Worm (Caenorhabditis elegans) whole organism, L1 larva: ENCODE results near the gene spp-12.

Experiments used
- C16A3.4 ChIP-seq: fragments of 150-350 bp; optimal IDR thresholded peaks from 2 replicates; lab custom pipeline; 2014; ENCODE audit warnings: missing biosample characterization, missing genetic modification characterization
- alr-1 ChIP-seq: fragments of 200-800 bp; sonication (Bioruptor generic); optimal IDR thresholded peaks from 2 replicates; lab custom pipeline; 2018; ENCODE audit warnings: borderline replicate concordance, mild to moderate bottlenecking, missing genetic modification characterization, missing compliant biosample characterization
- blmp-1 ChIP-seq: fragments of 150-350 bp; optimal IDR thresholded peaks from 2 replicates; lab custom pipeline; 2014; ENCODE audit warnings: missing biosample characterization, missing genetic modification characterization
- ces-1 ChIP-seq: fragments of 150-350 bp; optimal IDR thresholded peaks from 2 replicates; lab custom pipeline; 2014; ENCODE audit warnings: missing biosample characterization, missing genetic modification reagents, missing genetic modification characterization
- dpl-1 ChIP-seq, 3 experiments: fragments of 150-350 bp in 2 of 3; sonication (generic microtip) in 1 of 3; optimal IDR thresholded peaks; 2 replicates each; lab custom pipeline; 2014 to 2017; ENCODE audit warnings: missing biosample characterization in 3 of 3, missing genetic modification characterization in 3 of 3, missing genetic modification reagents in 3 of 3
- efl-1 ChIP-seq, 4 experiments: fragments of 150-350 bp; optimal IDR thresholded peaks in 3 of 4; peaks in 1 of 4; 1 replicate in 1 of 4; 2 replicates in 3 of 4; lab custom pipeline; 2014; ENCODE audit warnings: missing biosample characterization in 2 of 4, missing genetic modification characterization in 2 of 4, missing genetic modification reagents in 2 of 4
- egl-13 ChIP-seq: sonication (generic microtip); optimal IDR thresholded peaks from 2 replicates; lab custom pipeline; 2016; ENCODE audit warnings: missing genotype, missing genetic modification reagents, missing genetic modification characterization, missing compliant biosample characterization
- elt-2 ChIP-seq: sonication (generic microtip); optimal IDR thresholded peaks from 2 replicates; lab custom pipeline; 2016; ENCODE audit warnings: missing genetic modification characterization, mild to moderate bottlenecking, inconsistent platforms, missing compliant biosample characterization, missing genetic modification reagents
- fkh-8 ChIP-seq: sonication (generic microtip); optimal IDR thresholded peaks from 2 replicates; lab custom pipeline; 2016; ENCODE audit warnings: mild to moderate bottlenecking, missing genetic modification characterization, missing compliant biosample characterization
- grh-1 ChIP-seq: fragments of 200-800 bp; sonication (Bioruptor generic); IDR thresholded peaks from 2 replicates; pipeline ENCODE4 v1.3.6; 2022; ENCODE audit warnings: missing genetic modification reagents, missing genetic modification characterization, missing compliant biosample characterization
- irx-1 ChIP-seq: sonication (generic microtip); optimal IDR thresholded peaks from 2 replicates; lab custom pipeline; 2016; ENCODE audit warnings: missing genetic modification characterization, missing compliant biosample characterization
- isw-1 ChIP-seq: fragments of 200-800 bp; sonication (Bioruptor generic); IDR thresholded peaks from 2 replicates; pipeline ENCODE4 v1.3.6; 2022; ENCODE audit warnings: missing genetic modification characterization, missing compliant biosample characterization
- jun-1 ChIP-seq: fragments of 150-350 bp; optimal IDR thresholded peaks from 2 replicates; lab custom pipeline; 2014; ENCODE audit warnings: missing biosample characterization, missing genetic modification reagents, missing genetic modification characterization
- lin-14 ChIP-seq: fragments of 200-800 bp; sonication (Bioruptor generic); optimal IDR thresholded peaks from 2 replicates; lab custom pipeline; 2018; ENCODE audit warnings: mild to moderate bottlenecking, missing genetic modification characterization, moderate library complexity, missing compliant biosample characterization
- lin-35 ChIP-seq, 2 experiments: fragments of 150-350 bp; optimal IDR thresholded peaks; 2 replicates each; lab custom pipeline; 2014; ENCODE audit warnings: missing biosample characterization in 2 of 2, missing genetic modification characterization in 2 of 2, missing genetic modification reagents in 2 of 2
- lin-39 ChIP-seq: fragments of 150-350 bp; optimal IDR thresholded peaks from 2 replicates; lab custom pipeline; 2014; ENCODE audit warnings: missing biosample characterization, missing genetic modification reagents, missing genetic modification characterization
- mef-2 ChIP-seq: fragments of 150-350 bp; optimal IDR thresholded peaks from 2 replicates; lab custom pipeline; 2014; ENCODE audit warnings: missing biosample characterization, missing genetic modification characterization
- mep-1 ChIP-seq: fragments of 150-350 bp; optimal IDR thresholded peaks from 2 replicates; lab custom pipeline; 2014; ENCODE audit warnings: missing biosample characterization, missing genetic modification characterization
- nhr-28 ChIP-seq: fragments of 150-350 bp; optimal IDR thresholded peaks from 2 replicates; lab custom pipeline; 2014; ENCODE audit warnings: missing biosample characterization, missing genetic modification characterization
- nhr-47 ChIP-seq: sonication (generic microtip); optimal IDR thresholded peaks from 2 replicates; lab custom pipeline; 2016; ENCODE audit warnings: mild to moderate bottlenecking, missing genetic modification characterization, moderate library complexity, missing compliant biosample characterization
- nhr-77 ChIP-seq: fragments of 150-350 bp; optimal IDR thresholded peaks from 2 replicates; lab custom pipeline; 2014; ENCODE audit warnings: missing biosample characterization, missing genetic modification characterization
- nhr-85 ChIP-seq: sonication (generic microtip); peaks from one replicate; lab custom pipeline; 2016; ENCODE audit warnings: missing genetic modification characterization, inconsistent platforms, missing compliant biosample characterization
- nhr-90 ChIP-seq: sonication (generic microtip); optimal IDR thresholded peaks from 2 replicates; lab custom pipeline; 2016; ENCODE audit warnings: mild to moderate bottlenecking, missing genetic modification characterization, missing compliant biosample characterization; ENCODE audit not compliant: poor library complexity
- pqm-1 ChIP-seq: sonication (generic microtip); optimal IDR thresholded peaks from 3 replicates; lab custom pipeline; 2017; ENCODE audit warnings: missing biosample characterization, missing genetic modification characterization
- rnt-1 ChIP-seq: sonication (generic microtip); optimal IDR thresholded peaks from 2 replicates; lab custom pipeline; 2016; ENCODE audit warnings: mild to moderate bottlenecking, missing genetic modification characterization, moderate library complexity, missing compliant biosample characterization
- skn-1 ChIP-seq: fragments of 150-350 bp; optimal IDR thresholded peaks from 2 replicates; lab custom pipeline; 2014; ENCODE audit warnings: missing biosample characterization, missing genetic modification characterization
- snu-23 ChIP-seq: sonication (generic microtip); optimal IDR thresholded peaks from 2 replicates; lab custom pipeline; 2016; ENCODE audit warnings: missing genetic modification characterization, missing compliant biosample characterization
- sptf-1 ChIP-seq: fragments of 150-350 bp; optimal IDR thresholded peaks from 2 replicates; lab custom pipeline; 2014; ENCODE audit warnings: missing biosample characterization, missing genetic modification characterization
- sup-37 ChIP-seq: fragments of 200-800 bp; sonication (Bioruptor generic); optimal IDR thresholded peaks from 2 replicates; lab custom pipeline; 2018; ENCODE audit warnings: mild to moderate bottlenecking, missing genetic modification characterization, missing compliant biosample characterization
- swsn-7 ChIP-seq: sonication (generic microtip); optimal IDR thresholded peaks from 2 replicates; lab custom pipeline; 2016; ENCODE audit warnings: missing genetic modification characterization, missing compliant biosample characterization
- tlp-1 ChIP-seq: fragments of 150-350 bp; optimal IDR thresholded peaks from 2 replicates; lab custom pipeline; 2014; ENCODE audit warnings: missing biosample characterization, missing genetic modification characterization
- unc-98 ChIP-seq: fragments of 200-800 bp; sonication (Bioruptor generic); IDR thresholded peaks from 2 replicates; pipeline ENCODE4 v1.3.6; 2022; ENCODE audit warnings: missing genetic modification characterization, missing compliant biosample characterization
- vab-15 ChIP-seq: sonication (generic microtip); optimal IDR thresholded peaks from 2 replicates; lab custom pipeline; 2017; ENCODE audit warnings: missing genotype, mild to moderate bottlenecking, missing genetic modification characterization, missing compliant biosample characterization
- xbp-1 ChIP-seq: sonication (generic microtip); optimal IDR thresholded peaks from 2 replicates; lab custom pipeline; 2016; ENCODE audit warnings: missing genetic modification characterization, missing compliant biosample characterization
- zag-1 ChIP-seq: fragments of 150-350 bp; optimal IDR thresholded peaks from 2 replicates; lab custom pipeline; 2014; ENCODE audit warnings: missing biosample characterization, missing genetic modification characterization
- zip-4 ChIP-seq: fragments of 200-800 bp; sonication (Bioruptor generic); optimal IDR thresholded peaks from 2 replicates; lab custom pipeline; 2018; ENCODE audit warnings: mild to moderate bottlenecking, missing genetic modification characterization, moderate library complexity, missing compliant biosample characterization
- ztf-4 ChIP-seq: fragments of 150-350 bp; optimal IDR thresholded peaks from 2 replicates; lab custom pipeline; 2014; ENCODE audit warnings: missing biosample characterization, missing genetic modification characterization

spp-12 gene

DNA sequence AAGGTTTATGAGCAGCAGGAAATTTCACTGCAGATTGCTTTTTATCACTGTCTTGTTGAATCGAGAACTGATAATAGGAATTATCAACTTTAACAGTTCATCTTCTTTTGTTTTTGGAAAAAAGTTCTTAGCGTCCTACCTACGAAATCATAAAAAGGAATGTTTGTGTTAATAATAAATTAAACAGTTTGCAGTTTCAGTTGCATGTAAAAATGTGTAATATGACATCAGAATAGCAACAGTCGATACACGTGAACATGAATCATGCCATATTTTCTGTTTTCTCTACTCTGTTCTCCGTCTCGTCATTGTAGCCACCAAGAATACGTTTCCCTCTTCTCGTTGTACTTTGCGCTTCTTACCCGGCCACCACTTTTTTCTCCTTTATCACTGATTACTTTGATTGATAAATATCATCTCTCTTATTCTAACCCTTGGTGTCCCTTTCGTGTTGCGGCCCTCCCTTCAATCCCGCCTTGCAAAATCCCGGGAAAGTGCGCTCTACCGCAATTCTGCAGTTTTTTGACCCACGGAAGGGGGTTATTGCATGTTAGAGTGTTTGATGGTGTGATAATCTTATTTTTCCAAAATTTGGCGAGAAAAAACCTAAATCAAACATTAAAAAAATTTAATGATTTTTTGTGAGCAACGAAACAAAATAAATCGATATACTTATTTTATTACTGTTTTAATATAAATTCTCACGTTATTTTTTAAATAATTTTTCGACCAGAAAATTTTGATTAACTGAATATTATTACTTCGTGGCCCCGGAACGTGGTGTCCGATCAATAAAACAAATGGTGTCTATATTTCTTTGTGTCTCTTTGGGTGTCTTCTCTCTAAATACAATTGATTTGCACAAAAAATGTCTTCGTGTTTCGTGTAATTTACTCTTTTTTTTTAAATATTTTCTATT is 3.1 kb downstream of the spp-12 start, which contains the start of gene sptl-3 (continued):
- peak; percentile 65 for TF ChIP-seq snu-23 (GFP tag; lab: Kevin White, UChicago)
- TF ChIP-seq skn-1 (tag; lab: Kevin White, UChicago) = peak; percentile 48
- TF ChIP-seq tlp-1 (tag; lab: Kevin White, UChicago) = no peak
- TF ChIP-seq mef-2 (tag; lab: Kevin White, UChicago) = no peak
- no peak for TF ChIP-seq isw-1 (GFP tag; lab: Robert Waterston, UW)
- peak; percentile 77 for TF ChIP-seq nhr-85 (tag; lab: Kevin White, UChicago)
- TF ChIP-seq nhr-47 (tag; lab: Kevin White, UChicago) = no peak
- TF ChIP-seq swsn-7 (tag; lab: Kevin White, UChicago) = no peak
- no peak for TF ChIP-seq alr-1 (tag; lab: Kevin White, UChicago)
- no peak for TF ChIP-seq zag-1
- no peak for TF ChIP-seq zip-4 (GFP tag; lab: Kevin White, UChicago)
- TF ChIP-seq nhr-28 (tag; lab: Kevin White, UChicago) = no peak
- TF ChIP-seq lin-14 (GFP tag; lab: Kevin White, UChicago) = peak; percentile 69
- no peak for TF ChIP-seq ces-1 (GFP tag; lab: Kevin White, UChicago)
- no peak for TF ChIP-seq vab-15 (tag; lab: Kevin White, UChicago)
- peak; percentile 46 for TF ChIP-seq mep-1 (tag; lab: Kevin White, UChicago)
- no peak for TF ChIP-seq egl-13 (tag; lab: Kevin White, UChicago)
- TF ChIP-seq dpl-1 (GFP tag; optimal IDR thresholded peaks at IDR 0.05; lab: Kevin White, UChicago) = peak in 2 of 3 experiments; percentile 22 to 55
- TF ChIP-seq blmp-1 (tag; lab: Kevin White, UChicago) = peak; percentile 83
- no peak for TF ChIP-seq irx-1 (tag; lab: Kevin White, UChicago)
- TF ChIP-seq xbp-1 (tag; lab: Kevin White, UChicago) = no peak
- no peak for TF ChIP-seq unc-98 (GFP tag; lab: Robert Waterston, UW)
- no peak for TF ChIP-seq nhr-77 (tag; lab: Kevin White, UChicago)
- TF ChIP-seq efl-1 (optimal IDR thresholded peaks at IDR 0.05; lab: Kevin White, UChicago) = peak; percentile 4 to 22
- peak; percentile 10 to 88 for TF ChIP-seq efl-1 (GFP tag; optimal IDR thresholded peaks at IDR 0.05 in 1 of 2; lab: Kevin White, UChicago)
- TF ChIP-seq fkh-8 = no peak
- TF ChIP-seq lin-35 (GFP tag; optimal IDR thresholded peaks at IDR 0.05; lab: Kevin White, UChicago) = peak; percentile 23 to 57
- peak; percentile 43 for TF ChIP-seq rnt-1
- TF ChIP-seq sup-37 (GFP tag; lab: Kevin White, UChicago) = no peak
- TF ChIP-seq C16A3.4 = peak; percentile 20
- TF ChIP-seq nhr-90 (tag; lab: Kevin White, UChicago) = peak; percentile 14

- TF ChIP-seq swsn-7 (tag; lab: Kevin White, UChicago) (no peak), ztf-4 (no peak), lin-39 (tag; lab: Kevin White, UChicago) (no peak), pqm-1 (tag; lab: Kevin White, UChicago) (peak; percentile 93), elt-2 (peak; percentile 85), xbp-1 (tag; lab: Kevin White, UChicago) (no peak), mef-2 (tag; lab: Kevin White, UChicago) (no peak), sptf-1 (no peak), lin-35 (GFP tag; optimal IDR thresholded peaks at IDR 0.05; lab: Kevin White, UChicago) (peak in 1 of 2 experiments; percentile 48), jun-1 (tag; lab: Kevin White, UChicago) (peak; percentile 9), grh-1 (GFP tag; lab: Robert Waterston, UW) (no peak), zag-1 (no peak)
- TF ChIP-seq, all 84 proteins: peak for 4
Measured at ce11 chrV:13893583-13893982, 4.0 kb downstream of the spp-12 start.
